Worm (Caenorhabditis elegans) whole organism, early embryonic: ENCODE data around the gene clec-227.
"Not testable (repeated sequence)": the region's sequence is repeated elsewhere in the genome, so short reads cannot be mapped to it uniquely, and the experiment has no call there.

Experiments used
- B0310.2 ChIP-seq: sonication (generic microtip); optimal IDR thresholded peaks from 2 replicates; lab custom pipeline; 2016; ENCODE audit warnings: mild to moderate bottlenecking, missing genetic modification characterization, missing compliant biosample characterization
- ama-1 ChIP-seq: fragments of 150-350 bp; optimal IDR thresholded peaks from 2 replicates; lab custom pipeline; 2014
- ceh-13 ChIP-seq: fragments of 200-800 bp; sonication (Bioruptor generic); optimal IDR thresholded peaks from 2 replicates; lab custom pipeline; 2018; ENCODE audit warnings: mild to moderate bottlenecking, missing genetic modification characterization, missing compliant biosample characterization
- ets-7 ChIP-seq: sonication (generic microtip); optimal IDR thresholded peaks from 2 replicates; lab custom pipeline; 2016; ENCODE audit warnings: missing genotype, missing genetic modification characterization, missing compliant biosample characterization
- hnd-1 ChIP-seq: sonication (generic microtip); optimal IDR thresholded peaks from 2 replicates; lab custom pipeline; 2016; ENCODE audit warnings: missing genetic modification characterization, missing compliant biosample characterization
- pes-1 ChIP-seq: fragments of 200-800 bp; sonication (Bioruptor generic); IDR thresholded peaks from 2 replicates; pipeline ENCODE4 v1.3.6; 2022; ENCODE audit warnings: missing genetic modification reagents, missing genetic modification characterization, missing compliant biosample characterization
- sea-1 ChIP-seq: fragments of 200-800 bp; sonication (Bioruptor generic); conservative IDR thresholded peaks from 2 replicates; pipeline ENCODE4 v1.3.6; 2022; ENCODE audit warnings: missing genetic modification characterization, missing compliant biosample characterization
- tbx-11 ChIP-seq: fragments of 200-800 bp; sonication (Bioruptor generic); IDR thresholded peaks from 2 replicates; pipeline ENCODE4 v1.3.6; 2022; ENCODE audit warnings: missing genetic modification characterization, missing compliant biosample characterization
- tbx-37 ChIP-seq: fragments of 200-800 bp; sonication (Bioruptor generic); conservative IDR thresholded peaks from 2 replicates; pipeline ENCODE4 v1.3.6; 2022; ENCODE audit warnings: missing genetic modification reagents, missing genetic modification characterization, missing compliant biosample characterization
- tra-4 ChIP-seq: sonication (generic microtip); optimal IDR thresholded peaks from 2 replicates; lab custom pipeline; 2017; ENCODE audit warnings: missing genetic modification characterization, missing compliant biosample characterization

DNA sequence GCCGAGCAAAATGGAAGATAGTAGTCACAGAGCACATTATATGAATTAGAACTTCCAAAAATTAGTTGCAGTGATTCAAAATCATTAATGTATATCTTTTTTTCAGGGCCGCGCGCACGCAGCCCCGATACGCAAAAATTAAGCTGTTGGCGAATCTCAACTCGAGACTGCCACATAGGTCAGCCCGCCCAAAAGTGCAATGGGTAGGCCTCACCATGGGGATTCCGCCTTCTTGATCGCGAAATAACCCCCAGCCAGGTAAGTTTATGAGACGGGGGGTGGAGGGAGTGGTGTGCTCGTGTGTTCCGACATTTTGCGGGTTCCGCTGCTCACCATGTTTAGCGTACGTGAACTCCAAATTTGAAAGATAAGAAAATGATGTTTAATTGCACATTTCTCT lies 9.2 kb upstream of the clec-227 start, which contains the start of gene F08H9.3:
- not testable (repeated sequence) for TF ChIP-seq tbx-11; ama-1; ets-7 (tag; lab: Kevin White, UChicago); B0310.2 (tag; lab: Kevin White, UChicago); sea-1 (GFP tag; lab: Robert Waterston, UW); hnd-1 (tag; lab: Kevin White, UChicago); tbx-37; pes-1 (GFP tag; lab: Robert Waterston, UW); tra-4; ceh-13 (GFP tag; lab: Kevin White, UChicago)
